Worm (Caenorhabditis elegans) whole organism, L2 larva: ENCODE results near the gene cnnm-2.

Experiments used
- C34F6.9 ChIP-seq: fragments of 150-350 bp; optimal IDR thresholded peaks from 2 replicates; lab custom pipeline; 2014; ENCODE audit warnings: missing biosample characterization, missing genetic modification characterization
- F13H6.1 ChIP-seq: sonication (generic microtip); optimal IDR thresholded peaks from 2 replicates; lab custom pipeline; 2016; ENCODE audit warnings: missing genetic modification characterization, missing compliant biosample characterization
- R02D3.7 ChIP-seq: fragments of 150-350 bp; optimal IDR thresholded peaks from 2 replicates; lab custom pipeline; 2014; ENCODE audit warnings: missing biosample characterization, missing genetic modification characterization
- Y55F3AM.14 ChIP-seq: fragments of 200-800 bp; sonication (Bioruptor generic); optimal IDR thresholded peaks from 2 replicates; lab custom pipeline; 2018; ENCODE audit warnings: mild to moderate bottlenecking, missing genetic modification characterization, missing compliant biosample characterization
- ZK546.5 ChIP-seq: sonication (generic microtip); optimal IDR thresholded peaks from 2 replicates; lab custom pipeline; 2017; ENCODE audit warnings: missing biosample characterization, missing genetic modification characterization
- alr-1 ChIP-seq: fragments of 150-350 bp; optimal IDR thresholded peaks from 2 replicates; lab custom pipeline; 2014; ENCODE audit warnings: missing biosample characterization, missing genetic modification characterization
- aly-2 ChIP-seq: fragments of 150-350 bp; optimal IDR thresholded peaks from 2 replicates; lab custom pipeline; 2014; ENCODE audit warnings: missing biosample characterization, missing genetic modification characterization
- ama-1 ChIP-seq: fragments of 150-350 bp; optimal IDR thresholded peaks from 2 replicates; lab custom pipeline; 2018; ENCODE audit warnings: inconsistent platforms
- blmp-1 ChIP-seq: sonication (generic microtip); optimal IDR thresholded peaks from 2 replicates; lab custom pipeline; 2017; ENCODE audit warnings: missing genetic modification characterization, mild to moderate bottlenecking, missing compliant biosample characterization, antibody characterized with exemption, moderate library complexity; ENCODE audit not compliant: insufficient read depth
- ceh-16 ChIP-seq: fragments of 150-350 bp; optimal IDR thresholded peaks from 2 replicates; lab custom pipeline; 2014; ENCODE audit warnings: missing biosample characterization, missing genetic modification characterization
- ceh-82 ChIP-seq: fragments of 150-350 bp; optimal IDR thresholded peaks from 2 replicates; lab custom pipeline; 2014; ENCODE audit warnings: missing biosample characterization, missing genetic modification characterization
- elt-1 ChIP-seq: fragments of 150-350 bp; optimal IDR thresholded peaks from 2 replicates; lab custom pipeline; 2014; ENCODE audit warnings: missing biosample characterization, missing genetic modification characterization
- fos-1 ChIP-seq: fragments of 150-350 bp; optimal IDR thresholded peaks from 2 replicates; lab custom pipeline; 2014; ENCODE audit warnings: missing biosample characterization, missing genetic modification characterization
- gmeb-1 ChIP-seq: fragments of 150-350 bp; optimal IDR thresholded peaks from 2 replicates; lab custom pipeline; 2014; ENCODE audit warnings: missing biosample characterization, missing genetic modification characterization
- lin-11 ChIP-seq: fragments of 150-350 bp; sonication (generic microtip); optimal IDR thresholded peaks from 2 replicates; lab custom pipeline; 2014; ENCODE audit warnings: missing biosample characterization, missing genetic modification characterization, inconsistent platforms, mixed read lengths
- lin-13 ChIP-seq: fragments of 150-350 bp; optimal IDR thresholded peaks from 2 replicates; lab custom pipeline; 2014; ENCODE audit warnings: missing biosample characterization, missing genetic modification reagents, missing genetic modification characterization
- lin-39 ChIP-seq: fragments of 150-350 bp; optimal IDR thresholded peaks from 2 replicates; lab custom pipeline; 2014; ENCODE audit warnings: missing biosample characterization, missing genetic modification reagents, missing genetic modification characterization
- lsy-2 ChIP-seq, 2 experiments: fragments of 150-350 bp in 1 of 2; sonication (generic microtip) in 1 of 2; optimal IDR thresholded peaks; 2 replicates each; lab custom pipeline; 2014 to 2017; ENCODE audit warnings: missing biosample characterization in 2 of 2, missing genetic modification characterization in 2 of 2
- mab-5 ChIP-seq: fragments of 150-350 bp; optimal IDR thresholded peaks from 2 replicates; lab custom pipeline; 2014; ENCODE audit warnings: missing biosample characterization, missing genetic modification characterization
- mbf-1 ChIP-seq: sonication (generic microtip); optimal IDR thresholded peaks from 2 replicates; lab custom pipeline; 2017; ENCODE audit warnings: missing biosample characterization, missing genetic modification characterization
- mdl-1 ChIP-seq, 2 experiments: fragments of 150-350 bp in 1 of 2; sonication (generic microtip) in 1 of 2; optimal IDR thresholded peaks; 2 replicates each; lab custom pipeline; 2017; ENCODE audit warnings: missing biosample characterization in 2 of 2, missing genetic modification characterization in 2 of 2
- nhr-10 ChIP-seq: sonication (generic microtip); optimal IDR thresholded peaks from 2 replicates; lab custom pipeline; 2017; ENCODE audit warnings: missing biosample characterization, missing genetic modification characterization
- nhr-11 ChIP-seq: fragments of 150-350 bp; optimal IDR thresholded peaks from 2 replicates; lab custom pipeline; 2014; ENCODE audit warnings: missing biosample characterization, missing genetic modification characterization
- nhr-12 ChIP-seq: fragments of 150-350 bp; optimal IDR thresholded peaks from 2 replicates; lab custom pipeline; 2014; ENCODE audit warnings: missing biosample characterization, missing genetic modification characterization
- nhr-129 ChIP-seq: fragments of 150-350 bp; optimal IDR thresholded peaks from 2 replicates; lab custom pipeline; 2014; ENCODE audit warnings: missing biosample characterization, missing genetic modification characterization
- nhr-21 ChIP-seq: fragments of 150-350 bp; optimal IDR thresholded peaks from 2 replicates; lab custom pipeline; 2014; ENCODE audit warnings: missing biosample characterization, missing genetic modification characterization
- nhr-23 ChIP-seq: fragments of 150-350 bp; optimal IDR thresholded peaks from 2 replicates; lab custom pipeline; 2014; ENCODE audit warnings: missing biosample characterization, missing genetic modification reagents, missing genetic modification characterization
- nhr-237 ChIP-seq: fragments of 150-350 bp; optimal IDR thresholded peaks from 2 replicates; lab custom pipeline; 2014; ENCODE audit warnings: missing biosample characterization, missing genetic modification characterization
- nhr-25 ChIP-seq: fragments of 150-350 bp; sonication (generic microtip); optimal IDR thresholded peaks from 3 replicates; lab custom pipeline; 2014; ENCODE audit warnings: missing biosample characterization, missing genetic modification characterization
- nhr-77 ChIP-seq: fragments of 150-350 bp; optimal IDR thresholded peaks from 2 replicates; lab custom pipeline; 2014; ENCODE audit warnings: missing biosample characterization, missing genetic modification characterization
- peb-1 ChIP-seq: fragments of 150-350 bp; optimal IDR thresholded peaks from 2 replicates; lab custom pipeline; 2014; ENCODE audit warnings: missing biosample characterization, missing genetic modification characterization
- sem-4 ChIP-seq: fragments of 150-350 bp; optimal IDR thresholded peaks from 2 replicates; lab custom pipeline; 2014; ENCODE audit warnings: missing biosample characterization, missing genetic modification reagents, missing genetic modification characterization
- skn-1 ChIP-seq: sonication (generic microtip); optimal IDR thresholded peaks from 2 replicates; lab custom pipeline; 2017; ENCODE audit warnings: missing biosample characterization, missing genetic modification characterization
- sma-3 ChIP-seq: sonication (generic microtip); optimal IDR thresholded peaks from 2 replicates; lab custom pipeline; 2016; ENCODE audit warnings: missing genetic modification reagents, missing genetic modification characterization, missing compliant biosample characterization
- sma-9 ChIP-seq, 2 experiments: fragments of 150-350 bp in 1 of 2; sonication (generic microtip) in 1 of 2; optimal IDR thresholded peaks; 2 replicates each; lab custom pipeline; 2014 to 2016; ENCODE audit warnings: missing genetic modification characterization in 2 of 2, mild to moderate bottlenecking in 1 of 2, missing biosample characterization in 1 of 2, missing compliant biosample characterization in 1 of 2, missing genetic modification reagents in 1 of 2, moderate library complexity in 1 of 2
- snpc-4 ChIP-seq: fragments of 150-350 bp; optimal IDR thresholded peaks from 2 replicates; lab custom pipeline; 2014; ENCODE audit warnings: missing biosample characterization, missing genetic modification characterization
- unc-39 ChIP-seq: fragments of 150-350 bp; optimal IDR thresholded peaks from 2 replicates; lab custom pipeline; 2014; ENCODE audit warnings: missing biosample characterization, missing genetic modification characterization
- unc-55 ChIP-seq: fragments of 150-350 bp; sonication (generic microtip); optimal IDR thresholded peaks from 3 replicates; lab custom pipeline; 2014; ENCODE audit warnings: missing biosample characterization, missing genetic modification reagents, missing genetic modification characterization
- unc-62 ChIP-seq: fragments of 150-350 bp; optimal IDR thresholded peaks from 2 replicates; lab custom pipeline; 2014; ENCODE audit warnings: missing biosample characterization, missing genetic modification reagents, missing genetic modification characterization
- zag-1 ChIP-seq: fragments of 150-350 bp; optimal IDR thresholded peaks from 2 replicates; lab custom pipeline; 2014; ENCODE audit warnings: missing biosample characterization, missing genetic modification characterization
- ztf-1 ChIP-seq: fragments of 200-800 bp; sonication (Bioruptor generic); conservative IDR thresholded peaks from 2 replicates; pipeline ENCODE4 v1.3.6; 2022; ENCODE audit warnings: missing genetic modification characterization, missing compliant biosample characterization
- ztf-11 ChIP-seq: sonication (generic microtip); optimal IDR thresholded peaks from 2 replicates; lab custom pipeline; 2017; ENCODE audit warnings: missing biosample characterization, missing genetic modification characterization
- ztf-4 ChIP-seq: fragments of 150-350 bp; optimal IDR thresholded peaks from 2 replicates; lab custom pipeline; 2014; ENCODE audit warnings: missing biosample characterization, missing genetic modification characterization

The cnnm-2 gene

DNA sequence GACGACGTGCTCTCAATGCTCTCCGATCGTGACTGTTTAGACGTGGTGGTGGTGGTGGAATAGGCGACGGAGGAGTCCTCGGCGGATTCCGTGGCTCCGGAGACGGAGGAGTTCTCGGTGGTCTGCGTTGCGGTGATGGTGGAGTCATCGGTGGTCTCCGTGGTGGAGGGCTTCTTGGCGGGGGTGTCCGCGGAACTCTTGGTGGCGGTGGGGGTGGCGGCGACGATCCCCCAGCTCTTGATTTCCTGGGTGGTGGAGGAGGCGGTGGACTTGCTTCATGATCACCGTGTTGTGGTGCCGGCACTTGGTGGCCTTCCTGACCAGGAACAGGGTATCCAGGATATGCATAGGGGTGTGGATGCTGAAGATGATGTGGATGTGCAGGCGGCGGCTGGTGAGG is 6.4 kb upstream of the cnnm-2 start:
- TF ChIP-seq unc-55 (GFP tag; lab: Kevin White, UChicago) (no peak), sma-9 (GFP tag; optimal IDR thresholded peaks at IDR 0.05; lab: Kevin White, UChicago) (no peak), sma-9 (tag; optimal IDR thresholded peaks at IDR 0.05; lab: Kevin White, UChicago) (no peak), skn-1 (tag; lab: Kevin White, UChicago) (no peak), ztf-11 (tag; lab: Kevin White, UChicago) (no peak), ama-1 (lab: Kevin White, UChicago) (no peak)

ce11 chrX:8806070-8806799 is 5.7 kb upstream of the cnnm-2 start, which contains the start of gene R04E5.8:
TSS of gene R04E5.8 (minus strand) at chrX:8806120.
- TF ChIP-seq ama-1 (lab: Kevin White, UChicago) (no peak), nhr-237 (tag; lab: Kevin White, UChicago) (no peak), nhr-21 (tag; lab: Kevin White, UChicago) (peak; percentile 12), snpc-4 (tag; lab: Kevin White, UChicago) (no peak), F13H6.1 (peak; percentile 41), lin-13 (GFP tag; lab: Kevin White, UChicago) (peak; percentile 43), mdl-1 (tag; optimal IDR thresholded peaks at IDR 0.05; lab: Kevin White, UChicago) (peak in 1 of 2 experiments; percentile 40), alr-1 (tag; lab: Kevin White, UChicago) (no peak), mbf-1 (tag; lab: Kevin White, UChicago) (no peak), ztf-4 (tag; lab: Kevin White, UChicago) (no peak), ceh-82 (no peak), lsy-2 (tag; optimal IDR thresholded peaks at IDR 0.05; lab: Kevin White, UChicago) (peak in 1 of 2 experiments; percentile 22), Y55F3AM.14 (peak; percentile 39), ztf-1 (GFP tag; lab: Robert Waterston, UW) (no peak), lin-11 (tag; lab: Kevin White, UChicago) (peak; percentile 35), R02D3.7 (no peak), ceh-16 (no peak), sem-4 (tag; lab: Kevin White, UChicago) (no peak), sma-3 (GFP tag; lab: Kevin White, UChicago) (no peak), nhr-25 (tag; lab: Kevin White, UChicago) (no peak), C34F6.9 (tag; lab: Kevin White, UChicago) (peak; percentile 37), gmeb-1 (tag; lab: Kevin White, UChicago) (no peak), unc-55 (GFP tag; lab: Kevin White, UChicago) (peak; percentile 31), zag-1 (tag; lab: Kevin White, UChicago) (peak; percentile 48), sma-9 (GFP tag; optimal IDR thresholded peaks at IDR 0.05; lab: Kevin White, UChicago) (peak; percentile 18), sma-9 (tag; optimal IDR thresholded peaks at IDR 0.05; lab: Kevin White, UChicago) (no peak), nhr-129 (peak; percentile 30), mab-5 (tag; lab: Kevin White, UChicago) (no peak), nhr-10 (tag; lab: Kevin White, UChicago) (no peak), nhr-12 (tag; lab: Kevin White, UChicago) (no peak)

DNA sequence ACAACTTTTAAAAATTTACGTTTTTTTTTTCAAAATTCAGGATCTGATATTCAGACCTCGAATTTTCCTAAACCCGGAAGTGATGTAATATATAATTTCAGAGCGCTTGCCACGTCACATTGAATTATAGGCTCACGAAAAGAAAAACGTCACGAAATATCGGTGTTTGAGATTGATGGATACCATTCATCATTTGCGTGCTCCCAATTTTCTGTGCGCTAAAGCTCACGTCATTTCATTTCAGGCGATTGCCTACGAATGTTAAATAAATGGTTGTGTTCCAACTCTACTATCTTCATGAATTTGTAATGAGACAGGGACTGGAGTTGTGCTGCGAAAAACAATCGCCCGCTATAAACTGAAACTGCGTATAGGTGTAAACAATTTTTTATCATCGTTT is 3.2 kb upstream of the cnnm-2 start:
- no peak for TF ChIP-seq fos-1 (tag; lab: Kevin White, UChicago)
- TF ChIP-seq unc-55 (GFP tag; lab: Kevin White, UChicago): peak; percentile 36
- TF ChIP-seq nhr-10 (tag; lab: Kevin White, UChicago): no peak
- no peak for TF ChIP-seq peb-1 (tag; lab: Kevin White, UChicago)

DNA sequence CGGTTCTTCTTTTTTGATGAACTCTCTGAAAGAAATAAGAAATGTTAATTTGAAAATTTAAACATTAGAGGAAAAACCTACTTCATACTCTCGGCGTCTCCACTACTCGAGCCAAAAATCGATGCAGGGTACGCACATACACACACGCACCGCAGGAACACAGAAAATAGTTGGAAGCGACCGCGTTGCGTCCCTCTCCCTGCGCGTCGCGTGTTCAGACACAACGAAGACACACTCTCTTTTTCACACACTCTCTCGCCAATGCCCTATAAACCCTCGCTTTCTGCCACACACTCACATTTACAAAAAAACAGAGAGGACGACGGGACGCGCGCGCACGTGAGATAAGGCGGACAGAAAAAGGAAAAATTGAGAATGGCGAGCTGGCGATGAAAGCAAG is 997 bp upstream of the cnnm-2 start, which contains the start of gene R04E5.9:
R04E5.9 (minus strand) TSS at position 235 of the 400 bp plus-strand sequence.
- TF ChIP-seq mab-5 (tag; lab: Kevin White, UChicago) (peak; percentile 48), lin-13 (GFP tag; lab: Kevin White, UChicago) (peak; percentile 83), unc-62 (GFP tag; lab: Kevin White, UChicago) (no peak), ama-1 (lab: Kevin White, UChicago) (peak; percentile 7), elt-1 (tag; lab: Kevin White, UChicago) (no peak), F13H6.1 (peak; percentile 92), sma-9 (GFP tag; optimal IDR thresholded peaks at IDR 0.05; lab: Kevin White, UChicago) (peak; percentile 90), sma-9 (tag; optimal IDR thresholded peaks at IDR 0.05; lab: Kevin White, UChicago) (no peak), snpc-4 (tag; lab: Kevin White, UChicago) (peak; percentile 26), aly-2 (tag; lab: Kevin White, UChicago) (no peak), nhr-25 (tag; lab: Kevin White, UChicago) (peak; percentile 64), R02D3.7 (no peak), lin-39 (tag; lab: Kevin White, UChicago) (no peak), fos-1 (tag; lab: Kevin White, UChicago) (peak; percentile 92), nhr-77 (tag; lab: Kevin White, UChicago) (peak; percentile 9), sem-4 (tag; lab: Kevin White, UChicago) (peak; percentile 81), ZK546.5 (tag; lab: Kevin White, UChicago) (no peak), mbf-1 (tag; lab: Kevin White, UChicago) (no peak), peb-1 (tag; lab: Kevin White, UChicago) (peak; percentile 13), lsy-2 (tag; optimal IDR thresholded peaks at IDR 0.05; lab: Kevin White, UChicago) (peak; percentile 53 to 84), sma-3 (GFP tag; lab: Kevin White, UChicago) (peak; percentile 72), nhr-23 (no peak), C34F6.9 (tag; lab: Kevin White, UChicago) (peak; percentile 94), nhr-12 (tag; lab: Kevin White, UChicago) (no peak), nhr-11 (tag; lab: Kevin White, UChicago) (no peak), alr-1 (tag; lab: Kevin White, UChicago) (no peak), unc-39 (tag; lab: Kevin White, UChicago) (no peak), blmp-1 (tag; lab: Kevin White, UChicago) (peak; percentile 49), zag-1 (tag; lab: Kevin White, UChicago) (peak; percentile 77)
